Fruit fly (Drosophila melanogaster) whole organism, embryonic: Measurements from ENCODE around the gene CG45218.

Experiments used
- CG1792 ChIP-seq: fragments of 200-800 bp; sonication (Bioruptor generic); optimal IDR thresholded peaks from 2 replicates; lab custom pipeline; 2016; ENCODE audit warnings: missing biosample characterization, missing genetic modification characterization
- CG34224 ChIP-seq: fragments of 200-800 bp; sonication (Bioruptor generic); IDR thresholded peaks from 3 replicates; pipeline ENCODE4 v1.3.6; 2022; ENCODE audit warnings: missing biosample characterization, missing genetic modification characterization; ENCODE audit not compliant: partially characterized antibody
- CG8388 ChIP-seq: fragments of 200-800 bp; sonication (Bioruptor generic); optimal IDR thresholded peaks from 2 replicates; lab custom pipeline; 2019; ENCODE audit warnings: missing biosample characterization, mild to moderate bottlenecking, missing genetic modification characterization, moderate library complexity
- Fer1 ChIP-seq: fragments of 200-800 bp; sonication (Bioruptor generic); optimal IDR thresholded peaks from 2 replicates; lab custom pipeline; 2017; ENCODE audit warnings: missing biosample characterization, mild to moderate bottlenecking, missing genetic modification characterization
- HLH54F ChIP-seq: fragments of 200-800 bp; sonication (Bioruptor generic); optimal IDR thresholded peaks from 3 replicates; lab custom pipeline; 2016; ENCODE audit warnings: missing biosample characterization, missing genetic modification characterization
- Lhr ChIP-seq: fragments of 200-800 bp; sonication (Bioruptor generic); optimal IDR thresholded peaks from 3 replicates; lab custom pipeline; 2017; ENCODE audit warnings: mild to moderate bottlenecking, missing biosample characterization, missing genetic modification reagents, missing genetic modification characterization
- esg ChIP-seq: fragments of 200-800 bp; sonication (Bioruptor generic); conservative IDR thresholded peaks from 2 replicates; pipeline ENCODE4 v1.3.6; 2022; ENCODE audit warnings: missing biosample characterization, missing genetic modification characterization
- eve ChIP-seq, 2 experiments: fragments of >200 bp; optimal IDR thresholded peaks; 2 replicates each; lab custom pipeline; 2017; ENCODE audit warnings: missing biosample characterization in 2 of 2, missing genetic modification characterization in 2 of 2
- ftz-f1 ChIP-seq: fragments of 200-800 bp; sonication (Bioruptor generic); optimal IDR thresholded peaks from 2 replicates; lab custom pipeline; 2016; ENCODE audit warnings: missing biosample characterization, missing genetic modification characterization
- schlank ChIP-seq: fragments of 200-800 bp; sonication (Bioruptor generic); optimal IDR thresholded peaks from 2 replicates; lab custom pipeline; 2018; ENCODE audit warnings: missing biosample characterization, mild to moderate bottlenecking, missing genetic modification characterization
- trem ChIP-seq: fragments of 200-800 bp; optimal IDR thresholded peaks from 3 replicates; lab custom pipeline; 2019; ENCODE audit warnings: missing biosample characterization, mild to moderate bottlenecking, missing genetic modification characterization, moderate library complexity
- usp ChIP-seq: fragments of >200 bp; optimal IDR thresholded peaks from 2 replicates; lab custom pipeline; 2017; ENCODE audit warnings: missing biosample characterization, missing genetic modification characterization

DNA sequence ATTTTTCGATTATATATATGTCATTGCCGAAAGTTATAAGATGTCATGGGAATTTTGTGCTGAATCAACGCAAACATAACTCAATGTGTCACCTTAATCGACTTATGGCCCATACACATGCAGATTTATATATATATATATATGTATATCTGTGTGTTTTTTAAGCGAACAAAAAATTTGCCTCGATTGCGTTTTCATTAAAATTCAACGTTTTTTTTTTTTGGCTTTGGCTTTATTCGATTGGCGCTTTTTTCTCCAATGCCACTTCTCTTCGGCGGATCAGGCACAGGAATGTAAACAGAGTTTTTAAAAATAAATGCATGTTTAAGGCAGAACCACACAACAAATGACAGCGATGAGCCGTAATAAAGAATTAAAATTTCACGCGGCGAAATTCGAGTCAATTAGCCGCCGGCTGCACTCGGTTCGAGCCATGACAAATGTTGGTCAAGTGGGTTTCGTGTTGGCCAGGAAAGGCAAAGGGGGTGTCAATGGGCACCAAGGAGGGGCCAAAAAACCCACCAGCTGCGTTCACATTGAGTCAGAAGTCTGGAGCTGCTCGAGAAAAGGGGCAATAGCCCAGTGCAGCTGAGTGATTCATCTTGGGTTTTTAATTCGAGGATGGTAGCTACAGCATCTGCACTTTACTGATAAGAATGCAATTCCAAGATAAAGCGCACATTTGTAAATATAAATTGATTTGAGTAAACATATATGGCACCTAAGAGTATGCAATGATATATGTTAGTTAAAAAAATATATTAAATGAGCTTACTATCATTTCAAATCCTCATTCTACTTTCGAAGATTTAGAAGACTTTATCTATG lies 7.4 kb downstream of the CG45218 start:
- TF ChIP-seq usp (GFP tag; lab: Kevin White, UChicago) (no peak), eve (GFP tag; optimal IDR thresholded peaks at IDR 0.05; lab: Kevin White, UChicago) (no peak), CG34224 (no peak), esg (no peak), schlank (tag; lab: Kevin White, UChicago) (no peak), ftz-f1 (GFP tag; lab: Kevin White, UChicago) (no peak), Lhr (GFP tag; lab: Kevin White, UChicago) (no peak), HLH54F (GFP tag; lab: Kevin White, UChicago) (no peak), trem (tag; lab: Kevin White, UChicago) (no peak), CG8388 (GFP tag; lab: Kevin White, UChicago) (no peak), Fer1 (no peak), CG1792 (no peak)
